Fruit fly (Drosophila melanogaster) whole organism, embryonic: Measurements from ENCODE around the gene Prat2.

ENCODE experiments used
- BtbVII ChIP-seq: fragments of 200-800 bp; sonication (Bioruptor generic); optimal IDR thresholded peaks from 3 replicates; lab custom pipeline; 2017; ENCODE audit warnings: missing biosample characterization, mild to moderate bottlenecking, missing genetic modification characterization
- CG10267 ChIP-seq: fragments of 200-800 bp; sonication (Bioruptor generic); optimal IDR thresholded peaks from 2 replicates; lab custom pipeline; 2018; ENCODE audit warnings: missing biosample characterization, mild to moderate bottlenecking, missing genetic modification characterization, moderate library complexity
- CG11456 ChIP-seq: fragments of 200-800 bp; sonication (Bioruptor generic); IDR thresholded peaks from 3 replicates; pipeline ENCODE4 v1.3.6; 2022; ENCODE audit warnings: missing biosample characterization, missing genetic modification characterization
- CG12104 ChIP-seq: fragments of 200-800 bp; sonication (Bioruptor generic); optimal IDR thresholded peaks from 3 replicates; lab custom pipeline; 2016; ENCODE audit warnings: missing biosample characterization, missing genetic modification characterization
- CG1233 ChIP-seq: fragments of 200-800 bp; sonication (Bioruptor generic); optimal IDR thresholded peaks from 4 replicates; lab custom pipeline; 2018; ENCODE audit warnings: missing biosample characterization, mild to moderate bottlenecking, missing genetic modification characterization
- CG16779 ChIP-seq: fragments of 200-800 bp; sonication (Bioruptor generic); IDR thresholded peaks from 2 replicates; pipeline ENCODE4 v1.3.6; 2022; ENCODE audit warnings: missing biosample characterization, missing genetic modification characterization
- CG16813 ChIP-seq: fragments of 200-800 bp; sonication (Bioruptor generic); IDR thresholded peaks from 3 replicates; pipeline ENCODE4 v1.3.6; 2022; ENCODE audit warnings: missing biosample characterization, missing genetic modification characterization; ENCODE audit not compliant: partially characterized antibody
- CG16863 ChIP-seq: fragments of 200-800 bp; sonication (Bioruptor generic); optimal IDR thresholded peaks from 3 replicates; lab custom pipeline; 2016; ENCODE audit warnings: missing biosample characterization, missing genetic modification characterization
- CG17186 ChIP-seq: fragments of 200-800 bp; sonication (Bioruptor generic); optimal IDR thresholded peaks from 3 replicates; lab custom pipeline; 2017; ENCODE audit warnings: missing biosample characterization, missing genetic modification reagents, missing genetic modification characterization
- CG18619 ChIP-seq: fragments of 200-800 bp; sonication (Bioruptor generic); optimal IDR thresholded peaks from 3 replicates; lab custom pipeline; 2017; ENCODE audit warnings: missing biosample characterization, mild to moderate bottlenecking, missing genetic modification characterization
- CG4328 ChIP-seq: fragments of 200-800 bp; sonication (Bioruptor generic); optimal IDR thresholded peaks from 3 replicates; lab custom pipeline; 2017; ENCODE audit warnings: missing biosample characterization, missing genetic modification reagents, missing genetic modification characterization
- CG4360 ChIP-seq: fragments of 200-800 bp; sonication (Bioruptor generic); IDR thresholded peaks from 2 replicates; pipeline ENCODE4 v1.3.6; 2022; ENCODE audit warnings: missing biosample characterization, missing genetic modification characterization
- CG4404 ChIP-seq: fragments of 200-800 bp; sonication (Bioruptor generic); IDR thresholded peaks from 2 replicates; pipeline ENCODE4 v1.3.6; 2022; ENCODE audit warnings: missing biosample characterization, missing genetic modification characterization
- CG4617 ChIP-seq: fragments of 200-800 bp; sonication (Bioruptor generic); optimal IDR thresholded peaks from 3 replicates; lab custom pipeline; 2016; ENCODE audit warnings: missing biosample characterization, missing genetic modification characterization, borderline replicate concordance
- CG5245 ChIP-seq: fragments of 200-800 bp; sonication (Bioruptor generic); optimal IDR thresholded peaks from 3 replicates; lab custom pipeline; 2016; ENCODE audit warnings: missing biosample characterization, missing genetic modification characterization
- CG7271 ChIP-seq: fragments of 200-800 bp; sonication (Bioruptor generic); optimal IDR thresholded peaks from 2 replicates; lab custom pipeline; 2018; ENCODE audit warnings: missing biosample characterization, mild to moderate bottlenecking, missing genetic modification characterization, moderate library complexity
- CG7987 ChIP-seq: fragments of 200-800 bp; sonication (Bioruptor generic); optimal IDR thresholded peaks from 2 replicates; lab custom pipeline; 2018; ENCODE audit warnings: missing biosample characterization, mild to moderate bottlenecking, missing genetic modification characterization, moderate library complexity
- CG8290 ChIP-seq, 3 experiments: fragments of 200-800 bp; sonication (Bioruptor generic); optimal IDR thresholded peaks; 2 replicates each; lab custom pipeline; 2016 to 2019; ENCODE audit warnings: missing biosample characterization in 3 of 3, missing genetic modification characterization in 3 of 3, mild to moderate bottlenecking in 2 of 3, moderate library complexity in 1 of 3
- CG8388 ChIP-seq: fragments of 200-800 bp; sonication (Bioruptor generic); optimal IDR thresholded peaks from 2 replicates; lab custom pipeline; 2019; ENCODE audit warnings: missing biosample characterization, mild to moderate bottlenecking, missing genetic modification characterization, moderate library complexity
- CG8478 ChIP-seq: fragments of >200 bp; optimal IDR thresholded peaks from 2 replicates; lab custom pipeline; 2018
- CG8944 ChIP-seq: fragments of 200-800 bp; sonication (Bioruptor generic); optimal IDR thresholded peaks from 3 replicates; lab custom pipeline; 2016; ENCODE audit warnings: missing biosample characterization, missing genetic modification characterization
- CoRest ChIP-seq: fragments of 200-800 bp; sonication (Bioruptor generic); optimal IDR thresholded peaks from 3 replicates; lab custom pipeline; 2018; ENCODE audit warnings: missing biosample characterization, mild to moderate bottlenecking, missing genetic modification characterization, moderate library complexity
- Ets65A ChIP-seq: fragments of 200-800 bp; sonication (Bioruptor generic); peaks from one replicate; lab custom pipeline; 2016; ENCODE audit warnings: missing biosample characterization, missing genetic modification characterization
- HLHmδ ChIP-seq: fragments of 200-800 bp; sonication (Bioruptor generic); optimal IDR thresholded peaks from 2 replicates; lab custom pipeline; 2018; ENCODE audit warnings: missing biosample characterization, mild to moderate bottlenecking, missing genetic modification characterization, moderate library complexity
- Hey ChIP-seq: fragments of 200-800 bp; sonication (Bioruptor generic); optimal IDR thresholded peaks from 3 replicates; lab custom pipeline; 2018; ENCODE audit warnings: missing biosample characterization, mild to moderate bottlenecking, missing genetic modification characterization
- Hmr ChIP-seq: fragments of 200-800 bp; sonication (Bioruptor generic); optimal IDR thresholded peaks from 3 replicates; lab custom pipeline; 2017; ENCODE audit warnings: mild to moderate bottlenecking, missing biosample characterization, missing genetic modification reagents, missing genetic modification characterization
- NK7.1 ChIP-seq: fragments of 200-800 bp; sonication (Bioruptor generic); optimal IDR thresholded peaks from 3 replicates; lab custom pipeline; 2016; ENCODE audit warnings: missing biosample characterization, missing genetic modification characterization
- Rx ChIP-seq: fragments of 200-800 bp; sonication (Bioruptor generic); IDR thresholded peaks from 2 replicates; pipeline ENCODE4 v1.3.6; 2022; ENCODE audit warnings: missing biosample characterization, missing genetic modification characterization
- Ssrp ChIP-seq: fragments of 200-800 bp; sonication (Bioruptor generic); optimal IDR thresholded peaks from 2 replicates; lab custom pipeline; 2018; ENCODE audit warnings: missing biosample characterization, mild to moderate bottlenecking, missing genetic modification characterization, moderate library complexity
- YL-1 ChIP-seq: fragments of 200-800 bp; sonication (Bioruptor generic); optimal IDR thresholded peaks from 3 replicates; lab custom pipeline; 2017; ENCODE audit warnings: missing biosample characterization, mild to moderate bottlenecking, missing genetic modification characterization
- cg ChIP-seq: fragments of 200-800 bp; sonication (Bioruptor generic); optimal IDR thresholded peaks from 3 replicates; lab custom pipeline; 2019; ENCODE audit warnings: missing biosample characterization, mild to moderate bottlenecking, missing genetic modification characterization, moderate library complexity
- chinmo ChIP-seq: fragments of 200-800 bp; sonication (Bioruptor generic); IDR thresholded peaks from 4 replicates; pipeline ENCODE4 v1.3.6; 2022; ENCODE audit warnings: missing biosample characterization, missing genetic modification characterization; ENCODE audit not compliant: partially characterized antibody
- dan ChIP-seq: fragments of 200-800 bp; sonication (Bioruptor generic); IDR thresholded peaks from 2 replicates; pipeline ENCODE4 v1.3.6; 2022; ENCODE audit warnings: missing biosample characterization, missing genetic modification characterization
- dpn ChIP-seq, 2 experiments: fragments of 200-800 bp; sonication (Bioruptor generic); optimal IDR thresholded peaks; 3 replicates each; lab custom pipeline; 2016; ENCODE audit warnings: missing biosample characterization in 2 of 2, missing genetic modification characterization in 2 of 2
- gcm2 ChIP-seq: fragments of 200-800 bp; sonication (Bioruptor generic); optimal IDR thresholded peaks from 2 replicates; lab custom pipeline; 2016; ENCODE audit warnings: missing biosample characterization, missing genetic modification characterization
- jigr1 ChIP-seq: fragments of 200-800 bp; sonication (Bioruptor generic); IDR thresholded peaks from 3 replicates; pipeline ENCODE4 v1.3.6; 2022; ENCODE audit warnings: missing biosample characterization, missing genetic modification characterization
- lbe ChIP-seq: fragments of 200-800 bp; sonication (Bioruptor generic); optimal IDR thresholded peaks from 2 replicates; lab custom pipeline; 2016; ENCODE audit warnings: missing biosample characterization, mild to moderate bottlenecking, missing genetic modification characterization
- lilli ChIP-seq: fragments of 200-800 bp; sonication (Bioruptor generic); optimal IDR thresholded peaks from 3 replicates; lab custom pipeline; 2016; ENCODE audit warnings: missing biosample characterization, missing genetic modification characterization
- luna ChIP-seq: fragments of 200-800 bp; sonication (Bioruptor generic); optimal IDR thresholded peaks from 2 replicates; lab custom pipeline; 2016; ENCODE audit warnings: missing biosample characterization, missing genetic modification characterization
- peb ChIP-seq: fragments of 200-800 bp; sonication (Bioruptor generic); IDR thresholded peaks from 2 replicates; pipeline ENCODE4 v1.3.6; 2022; ENCODE audit warnings: missing biosample characterization, missing genetic modification characterization
- pita ChIP-seq: fragments of 200-800 bp; sonication (Bioruptor generic); optimal IDR thresholded peaks from 2 replicates; lab custom pipeline; 2017; ENCODE audit warnings: missing biosample characterization, mild to moderate bottlenecking, missing genetic modification characterization
- shn ChIP-seq: fragments of 200-800 bp; sonication (Bioruptor generic); optimal IDR thresholded peaks from 3 replicates; lab custom pipeline; 2016; ENCODE audit warnings: missing biosample characterization, missing genetic modification characterization
- slou ChIP-seq: fragments of 200-800 bp; sonication (Bioruptor generic); optimal IDR thresholded peaks from 3 replicates; lab custom pipeline; 2016; ENCODE audit warnings: missing biosample characterization, missing genetic modification characterization
- sr ChIP-seq: fragments of 200-800 bp; sonication (Bioruptor generic); IDR thresholded peaks from 3 replicates; pipeline ENCODE4 v1.3.6; 2022; ENCODE audit warnings: missing biosample characterization, missing genetic modification characterization
- tap ChIP-seq: fragments of 200-800 bp; optimal IDR thresholded peaks from 3 replicates; lab custom pipeline; 2019; ENCODE audit warnings: missing biosample characterization, mild to moderate bottlenecking, missing genetic modification characterization, moderate library complexity
- tup ChIP-seq: fragments of 200-800 bp; sonication (Bioruptor generic); optimal IDR thresholded peaks from 2 replicates; lab custom pipeline; 2016; ENCODE audit warnings: missing biosample characterization, mild to moderate bottlenecking, missing genetic modification characterization, moderate library complexity
- tx ChIP-seq: fragments of 200-800 bp; sonication (Bioruptor generic); optimal IDR thresholded peaks from 2 replicates; lab custom pipeline; 2016; ENCODE audit warnings: missing biosample characterization, missing genetic modification characterization
- z ChIP-seq: fragments of 200-800 bp; sonication (Bioruptor generic); IDR thresholded peaks from 3 replicates; pipeline ENCODE4 v1.3.6; 2022; ENCODE audit warnings: missing biosample characterization, missing genetic modification characterization

The Prat2 gene

DNA sequence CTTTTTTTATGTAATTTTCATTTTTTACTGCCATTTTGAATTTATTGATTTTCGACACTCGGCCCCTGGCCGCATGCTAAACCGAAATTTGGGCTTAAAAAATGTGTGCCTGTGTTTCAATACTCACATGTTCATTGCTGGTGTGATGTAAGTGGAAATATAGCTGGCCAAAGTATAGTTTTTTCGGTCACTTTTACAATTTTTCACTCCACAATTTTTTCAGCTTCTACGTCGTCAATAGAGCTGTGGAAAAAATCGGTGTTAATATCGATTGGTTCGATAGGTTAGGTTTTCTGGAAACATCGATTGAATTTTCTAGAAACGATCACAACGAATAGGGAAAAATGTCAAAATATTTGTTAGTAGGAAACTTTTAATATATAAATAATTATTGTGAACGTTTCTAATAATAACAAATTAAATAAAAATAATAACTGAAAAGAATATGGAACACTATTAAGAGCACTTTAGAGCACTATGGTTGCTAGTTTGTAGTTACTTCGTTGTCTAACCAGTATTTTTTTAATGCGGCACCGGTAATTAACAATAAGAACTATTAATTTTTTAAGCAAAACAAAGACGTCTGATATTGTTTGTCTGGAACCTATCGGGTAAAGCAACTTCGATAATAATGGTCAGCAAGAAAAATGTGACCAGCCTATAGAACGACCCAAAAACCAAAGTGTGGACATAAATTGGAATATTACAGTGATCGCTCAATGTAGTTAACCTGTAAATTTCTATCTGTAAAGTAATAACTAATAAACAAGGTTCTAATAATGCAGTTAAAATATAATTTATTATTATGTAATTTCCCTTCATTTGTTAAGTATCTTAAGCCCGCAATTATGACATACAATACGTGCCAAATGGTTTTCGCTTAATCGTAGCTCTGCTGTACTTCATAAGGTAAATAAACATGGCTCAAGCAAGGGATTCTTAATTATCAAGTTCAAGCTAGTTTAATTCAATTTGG, 40.9 kb upstream of the Prat2 start, which contains the start of the genes CG10077 and CG9948 (continued):
- TF ChIP-seq sr (GFP tag; lab: Robert Waterston, UW): 0 out of 3 replicates have a peak, but pooled peaks have one; percentile 25
- peak; percentile 86 for TF ChIP-seq CG1233
- peak; percentile 25 for TF ChIP-seq CG17186 (GFP tag; lab: Kevin White, UChicago)
- TF ChIP-seq CG7987: peak; percentile 79
- TF ChIP-seq Hmr (GFP tag; lab: Kevin White, UChicago): peak; percentile 85
- peak; percentile 58 to 90 for TF ChIP-seq dpn (GFP tag; optimal IDR thresholded peaks at IDR 0.05; lab: Kevin White, UChicago)
- TF ChIP-seq CG11456 (GFP tag; lab: Robert Waterston, UW): peak; percentile 89
- TF ChIP-seq NK7.1 (GFP tag; lab: Kevin White, UChicago): no peak
- TF ChIP-seq CG5245 (GFP tag; lab: Kevin White, UChicago): peak; percentile 81
- no peak for TF ChIP-seq Hey
- TF ChIP-seq tap: peak; percentile 91
- peak; percentile 65 for TF ChIP-seq CG16863
- no peak for TF ChIP-seq CG8478 (lab: Kevin White, UChicago)
- TF ChIP-seq CG12104 (GFP tag; lab: Kevin White, UChicago): peak; percentile 69
- TF ChIP-seq CG4328 (GFP tag; lab: Kevin White, UChicago): peak; percentile 81
- peak; percentile 40 for TF ChIP-seq shn
- peak; percentile 1 for TF ChIP-seq luna
- peak; percentile 89 for TF ChIP-seq CG8388 (GFP tag; lab: Kevin White, UChicago)
- peak; percentile 9 for TF ChIP-seq tx (GFP tag; lab: Kevin White, UChicago)
- TF ChIP-seq tup (GFP tag; lab: Kevin White, UChicago): peak; percentile 60
- peak; percentile 88 for TF ChIP-seq lilli (GFP tag; lab: Kevin White, UChicago)
- TF ChIP-seq Ssrp (tag; lab: Kevin White, UChicago): peak; percentile 87
- no peak for TF ChIP-seq pita
- TF ChIP-seq CoRest: peak; percentile 91
- peak; percentile 85 for TF ChIP-seq CG18619
- peak; percentile 75 for TF ChIP-seq BtbVII (GFP tag; lab: Kevin White, UChicago)
- TF ChIP-seq CG4360 (GFP tag; lab: Robert Waterston, UW): peak; percentile 56
- TF ChIP-seq jigr1 (GFP tag; lab: Robert Waterston, UW): peak; percentile 74; the same call in 1 of the 3 replicates
- peak; percentile 84 for TF ChIP-seq peb (GFP tag; lab: Robert Waterston, UW)
- TF ChIP-seq gcm2 (GFP tag; lab: Kevin White, UChicago): peak; percentile 4
- peak; percentile 73 for TF ChIP-seq CG4404 (GFP tag; lab: Robert Waterston, UW)
- TF ChIP-seq CG10267: peak; percentile 81
- peak; percentile 88 for TF ChIP-seq Rx
- peak; percentile 79; the same call in 1 of the 4 replicates for TF ChIP-seq chinmo
- TF ChIP-seq CG16813 (GFP tag; lab: Robert Waterston, UW): peak; percentile 82
- peak; percentile 87 for TF ChIP-seq YL-1 (GFP tag; lab: Kevin White, UChicago)
- TF ChIP-seq lbe: peak; percentile 89
- TF ChIP-seq slou (GFP tag; lab: Kevin White, UChicago): peak; percentile 37
- peak; percentile 73 for TF ChIP-seq CG7271
- TF ChIP-seq dan (GFP tag; lab: Robert Waterston, UW): no peak; the same call in 1 of the 2 replicates
- peak; percentile 71 for TF ChIP-seq CG8290 (GFP tag; optimal IDR thresholded peaks at IDR 0.05; lab: Kevin White, UChicago)
- TF ChIP-seq CG8290 (tag; optimal IDR thresholded peaks at IDR 0.05; lab: Kevin White, UChicago): peak; percentile 45 to 87
- peak; percentile 82 for TF ChIP-seq CG4617 (GFP tag; lab: Kevin White, UChicago)
- peak; percentile 87 for TF ChIP-seq Ets65A
- no peak for TF ChIP-seq z
- peak; percentile 11 for TF ChIP-seq CG8944 (GFP tag; lab: Kevin White, UChicago)
- no peak for TF ChIP-seq cg (GFP tag; lab: Kevin White, UChicago)
- 0 out of 2 replicates have a peak, but pooled peaks have one; percentile 44 for TF ChIP-seq CG16779 (GFP tag; lab: Robert Waterston, UW)
- no peak for TF ChIP-seq HLHmδ
